Worm (Caenorhabditis elegans): Measurements from ENCODE around the gene Y37E11B.6.

ce11 chrIV:3599958-3600357 lies 852 bp upstream of the Y37E11B.6 start, which contains the start of gene Y37E11B.7:
- TF ChIP-seq ama-1 (optimal IDR thresholded peaks at IDR 0.05) = no peak
- TF ChIP-seq aly-1 (tag; optimal IDR thresholded peaks at IDR 0.05) = no peak
- no peak for TF ChIP-seq ets-7 (tag; optimal IDR thresholded peaks at IDR 0.05)
- TF ChIP-seq hnd-1 (tag; optimal IDR thresholded peaks at IDR 0.05) = no peak
- TF ChIP-seq scrt-1 (GFP tag; IDR thresholded peaks at IDR 0.05) = no peak
- TF ChIP-seq tbx-11 (GFP tag; IDR thresholded peaks at IDR 0.05) = no peak
- no peak for TF ChIP-seq hmbx-1 (tag; optimal IDR thresholded peaks at IDR 0.05)
